Fruit fly (Drosophila melanogaster): ENCODE measurements around the gene Cdk5alpha.

- TF ChIP-seq CG8478 (optimal IDR thresholded peaks at IDR 0.05), result no peak
- TF ChIP-seq Dll (optimal IDR thresholded peaks at IDR 0.05), result no peak
- no peak for TF ChIP-seq usp (GFP tag; optimal IDR thresholded peaks at IDR 0.05)
- no peak for TF ChIP-seq psq (optimal IDR thresholded peaks at IDR 0.05)
Measured at dm6 chr2L:10320174-10320775, 9.5 kb upstream of the Cdk5alpha start.
